Worm (Caenorhabditis elegans) whole organism, L4 larva: ENCODE results near the gene F46F5.14.
A peak's percentile ranks its signal among the peaks of the same experiment; 100 is the strongest.

Experiments used
- F10B5.3 ChIP-seq: sonication (generic microtip); optimal IDR thresholded peaks from 2 replicates; lab custom pipeline; 2016; ENCODE audit warnings: mild to moderate bottlenecking, missing genetic modification characterization, missing compliant biosample characterization
- F37D6.2 ChIP-seq: sonication (generic microtip); optimal IDR thresholded peaks from 2 replicates; lab custom pipeline; 2016; ENCODE audit warnings: mild to moderate bottlenecking, missing genetic modification characterization, missing compliant biosample characterization
- Y105C5A.15 ChIP-seq: fragments of 200-800 bp; sonication (Bioruptor generic); IDR thresholded peaks from 2 replicates; pipeline ENCODE4 v1.3.6; 2022; ENCODE audit warnings: missing genetic modification characterization, missing compliant biosample characterization
- Y48G9A.11 ChIP-seq: fragments of 200-800 bp; sonication (Bioruptor generic); IDR thresholded peaks from 2 replicates; pipeline ENCODE4 v1.3.6; 2022; ENCODE audit warnings: missing genetic modification reagents, missing genetic modification characterization, missing compliant biosample characterization
- Y75B8A.6 ChIP-seq: fragments of 200-800 bp; sonication (Bioruptor generic); IDR thresholded peaks from 2 replicates; pipeline ENCODE4 v1.3.6; 2022; ENCODE audit warnings: missing genetic modification reagents, missing genetic modification characterization, missing compliant biosample characterization
- ZK337.2 ChIP-seq: fragments of 200-800 bp; sonication (Bioruptor generic); IDR thresholded peaks from 2 replicates; pipeline ENCODE4 v1.3.6; 2022; ENCODE audit warnings: missing genetic modification reagents, missing genetic modification characterization, missing compliant biosample characterization
- aha-1 ChIP-seq: fragments of 150-350 bp; peaks from one replicate; lab custom pipeline; 2014; ENCODE audit warnings: missing biosample characterization, missing genetic modification characterization
- ama-1 ChIP-seq: fragments of 150-350 bp; optimal IDR thresholded peaks from 2 replicates; lab custom pipeline; 2014; ENCODE audit warnings: inconsistent platforms, mixed read lengths
- ceh-20 ChIP-seq: fragments of 200-800 bp; sonication (Bioruptor generic); IDR thresholded peaks from 2 replicates; pipeline ENCODE4 v1.3.6; 2022; ENCODE audit warnings: missing genetic modification reagents, missing genetic modification characterization, missing compliant biosample characterization
- ceh-28 ChIP-seq: fragments of 150-350 bp; optimal IDR thresholded peaks from 2 replicates; lab custom pipeline; 2014; ENCODE audit warnings: missing biosample characterization, missing genetic modification reagents, missing genetic modification characterization
- ceh-62 ChIP-seq: sonication (generic microtip); optimal IDR thresholded peaks from 2 replicates; lab custom pipeline; 2017; ENCODE audit warnings: missing biosample characterization, missing genetic modification characterization
- ctbp-1 ChIP-seq: fragments of 200-800 bp; sonication (Bioruptor generic); IDR thresholded peaks from 2 replicates; pipeline ENCODE4 v1.3.6; 2022; ENCODE audit warnings: missing genetic modification reagents, missing genetic modification characterization, missing compliant biosample characterization
- daf-16 ChIP-seq, 3 experiments: sonication (generic microtip); optimal IDR thresholded peaks; 2 replicates each; lab custom pipeline; 2016 to 2017; ENCODE audit warnings: missing genetic modification characterization in 3 of 3, missing genetic modification reagents in 3 of 3, mild to moderate bottlenecking in 2 of 3, missing compliant biosample characterization in 2 of 3, missing biosample characterization in 1 of 3, moderate library complexity in 1 of 3
- daf-8 ChIP-seq: fragments of 200-800 bp; sonication (Bioruptor generic); IDR thresholded peaks from 2 replicates; pipeline ENCODE4 v1.3.6; 2022; ENCODE audit warnings: missing genetic modification characterization, missing compliant biosample characterization
- duxl-1 ChIP-seq: sonication (generic microtip); optimal IDR thresholded peaks from 2 replicates; lab custom pipeline; 2016; ENCODE audit warnings: mild to moderate bottlenecking, missing genetic modification characterization, moderate library complexity, missing compliant biosample characterization; ENCODE audit not compliant: poor library complexity
- egl-43 ChIP-seq: fragments of 200-800 bp; sonication (Bioruptor generic); IDR thresholded peaks from 2 replicates; pipeline ENCODE4 v1.3.6; 2022; ENCODE audit warnings: missing genetic modification reagents, missing genetic modification characterization, missing compliant biosample characterization
- fkh-10 ChIP-seq: fragments of 150-350 bp; optimal IDR thresholded peaks from 2 replicates; lab custom pipeline; 2014; ENCODE audit warnings: missing biosample characterization, missing genetic modification reagents, missing genetic modification characterization
- fos-1 ChIP-seq: fragments of 150-350 bp; optimal IDR thresholded peaks from 2 replicates; lab custom pipeline; 2014; ENCODE audit warnings: missing biosample characterization, missing genetic modification characterization
- hif-1 ChIP-seq, 2 experiments: sonication (generic microtip); optimal IDR thresholded peaks; 2 replicates each; lab custom pipeline; 2016 to 2017; ENCODE audit warnings: missing compliant biosample characterization in 2 of 2, missing genetic modification characterization in 2 of 2, missing genetic modification reagents in 2 of 2, missing genotype in 2 of 2, mild to moderate bottlenecking in 1 of 2
- jun-1 ChIP-seq: fragments of 150-350 bp; optimal IDR thresholded peaks from 2 replicates; lab custom pipeline; 2014; ENCODE audit warnings: missing biosample characterization, missing genetic modification reagents, missing genetic modification characterization
- lim-7 ChIP-seq: fragments of 200-800 bp; sonication (Bioruptor generic); IDR thresholded peaks from 2 replicates; pipeline ENCODE4 v1.3.6; 2022; ENCODE audit warnings: missing genetic modification characterization, missing compliant biosample characterization
- lin-1 ChIP-seq: fragments of 200-800 bp; sonication (Bioruptor generic); IDR thresholded peaks from 2 replicates; pipeline ENCODE4 v1.3.6; 2022; ENCODE audit warnings: missing genetic modification reagents, missing genetic modification characterization, missing compliant biosample characterization
- lin-15B ChIP-seq: fragments of 150-350 bp; sonication (generic microtip); optimal IDR thresholded peaks from 3 replicates; lab custom pipeline; 2014; ENCODE audit warnings: missing biosample characterization, missing genetic modification characterization
- lin-29 ChIP-seq: fragments of 200-800 bp; sonication (Bioruptor generic); IDR thresholded peaks from 2 replicates; pipeline ENCODE4 v1.3.6; 2022; ENCODE audit warnings: missing genetic modification reagents, missing genetic modification characterization, missing compliant biosample characterization
- lin-39 ChIP-seq: fragments of 150-350 bp; optimal IDR thresholded peaks from 2 replicates; lab custom pipeline; 2014; ENCODE audit warnings: missing biosample characterization, missing genetic modification reagents, missing genetic modification characterization
- madf-5 ChIP-seq, 2 experiments: fragments of 200-800 bp; sonication (Bioruptor generic); IDR thresholded peaks; 2 replicates each; pipeline ENCODE4 v1.3.6; 2022; ENCODE audit warnings: missing compliant biosample characterization in 2 of 2, missing genetic modification characterization in 2 of 2
- mdt-29 ChIP-seq: fragments of 200-800 bp; sonication (Bioruptor generic); IDR thresholded peaks from 2 replicates; pipeline ENCODE4 v1.3.6; 2022; ENCODE audit warnings: missing genetic modification reagents, missing genetic modification characterization, missing compliant biosample characterization
- mep-1 ChIP-seq: fragments of 150-350 bp; sonication (generic microtip); optimal IDR thresholded peaks from 3 replicates; lab custom pipeline; 2014; ENCODE audit warnings: missing biosample characterization, missing genetic modification characterization
- nhr-10 ChIP-seq: fragments of 150-350 bp; optimal IDR thresholded peaks from 2 replicates; lab custom pipeline; 2014; ENCODE audit warnings: missing biosample characterization, missing genetic modification characterization
- nhr-102 ChIP-seq: sonication (generic microtip); optimal IDR thresholded peaks from 2 replicates; lab custom pipeline; 2016; ENCODE audit warnings: mild to moderate bottlenecking, missing genetic modification characterization, moderate library complexity, missing compliant biosample characterization
- nhr-11 ChIP-seq: fragments of 150-350 bp; optimal IDR thresholded peaks from 2 replicates; lab custom pipeline; 2014; ENCODE audit warnings: missing biosample characterization, missing genetic modification characterization
- nhr-111 ChIP-seq: fragments of 200-800 bp; sonication (Bioruptor generic); optimal IDR thresholded peaks from 2 replicates; lab custom pipeline; 2018; ENCODE audit warnings: mild to moderate bottlenecking, missing genetic modification characterization, missing compliant biosample characterization
- nhr-25 ChIP-seq: sonication (generic microtip); optimal IDR thresholded peaks from 2 replicates; lab custom pipeline; 2017; ENCODE audit warnings: missing genetic modification characterization, mild to moderate bottlenecking, missing compliant biosample characterization, antibody characterized with exemption, moderate library complexity, borderline replicate concordance; ENCODE audit not compliant: insufficient read depth
- nhr-41 ChIP-seq: fragments of 200-800 bp; sonication (Bioruptor generic); IDR thresholded peaks from 2 replicates; pipeline ENCODE4 v1.3.6; 2022; ENCODE audit warnings: missing genetic modification reagents, missing genetic modification characterization, missing compliant biosample characterization
- nhr-6 ChIP-seq: fragments of 150-350 bp; optimal IDR thresholded peaks from 2 replicates; lab custom pipeline; 2014; ENCODE audit warnings: missing biosample characterization, missing genetic modification characterization
- nhr-77 ChIP-seq: fragments of 150-350 bp; optimal IDR thresholded peaks from 2 replicates; lab custom pipeline; 2014; ENCODE audit warnings: missing biosample characterization, missing genetic modification characterization
- pha-4 ChIP-seq, 2 experiments: fragments of 150-350 bp in 1 of 2; fragments of 200-800 bp in 1 of 2; sonication (Bioruptor generic) in 1 of 2; IDR thresholded peaks in 1 of 2; optimal IDR thresholded peaks in 1 of 2; 2 replicates each; pipeline versions ENCODE4 v1.3.6 to Lab custom; 2014 to 2022; ENCODE audit warnings: missing genetic modification characterization in 2 of 2, missing genetic modification reagents in 2 of 2, missing biosample characterization in 1 of 2, missing compliant biosample characterization in 1 of 2
- pqm-1 ChIP-seq: sonication (generic microtip); optimal IDR thresholded peaks from 2 replicates; lab custom pipeline; 2017; ENCODE audit warnings: missing biosample characterization, missing genetic modification characterization
- rbr-2 ChIP-seq: sonication (generic microtip); optimal IDR thresholded peaks from 2 replicates; lab custom pipeline; 2016; ENCODE audit warnings: missing genotype, missing genetic modification characterization, missing compliant biosample characterization
- saeg-2 ChIP-seq: fragments of 200-800 bp; sonication (Bioruptor generic); IDR thresholded peaks from 2 replicates; pipeline ENCODE4 v1.3.6; 2022; ENCODE audit warnings: missing genetic modification reagents, missing genetic modification characterization, missing compliant biosample characterization
- tra-1 ChIP-seq: fragments of 200-800 bp; sonication (Bioruptor generic); IDR thresholded peaks from 2 replicates; pipeline ENCODE4 v1.3.6; 2022; ENCODE audit warnings: missing genetic modification reagents, missing genetic modification characterization, missing compliant biosample characterization
- unc-39 ChIP-seq: sonication (generic microtip); optimal IDR thresholded peaks from 2 replicates; lab custom pipeline; 2017; ENCODE audit warnings: missing biosample characterization, missing genetic modification characterization
- zfp-2 ChIP-seq: sonication (generic microtip); optimal IDR thresholded peaks from 2 replicates; lab custom pipeline; 2016; ENCODE audit warnings: mild to moderate bottlenecking, missing genetic modification characterization, missing compliant biosample characterization
- ztf-11 ChIP-seq: fragments of 150-350 bp; optimal IDR thresholded peaks from 2 replicates; lab custom pipeline; 2014; ENCODE audit warnings: missing biosample characterization, missing genetic modification characterization

F46F5.14 gene

ce11 chrII:823529-823928 lies 23.7 kb downstream of the F46F5.14 start, which contains the start of gene F46F5.10:
F46F5.10 (plus strand) TSS chrII:823829.
- TF ChIP-seq ceh-28 (tag; lab: Kevin White, UChicago): no peak
- no peak for TF ChIP-seq saeg-2 (GFP tag; lab: Robert Waterston, UW)
- TF ChIP-seq ceh-62 (tag; lab: Kevin White, UChicago): no peak
- TF ChIP-seq nhr-77: no peak
- no peak for TF ChIP-seq nhr-41 (GFP tag; lab: Robert Waterston, UW)
- TF ChIP-seq ama-1: no peak
- no peak for TF ChIP-seq ztf-11 (tag; lab: Kevin White, UChicago)
- no peak for TF ChIP-seq Y48G9A.11 (GFP tag; lab: Robert Waterston, UW)
- no peak for TF ChIP-seq daf-16 (GFP tag; optimal IDR thresholded peaks at IDR 0.05; lab: Kevin White, UChicago)
- TF ChIP-seq daf-16 (tag; optimal IDR thresholded peaks at IDR 0.05; lab: Kevin White, UChicago): no peak
- no peak for TF ChIP-seq F37D6.2 (tag; lab: Kevin White, UChicago)
- no peak for TF ChIP-seq mep-1 (tag; lab: Kevin White, UChicago)
- no peak for TF ChIP-seq lim-7 (GFP tag; lab: Robert Waterston, UW)

ce11 chrII:825521-825920 lies 25.7 kb downstream of the F46F5.14 start, which contains the start of gene F28A10.1:
F28A10.1 (plus strand) TSS chrII:825821.
- no peak for TF ChIP-seq fkh-10 (GFP tag; lab: Kevin White, UChicago)
- TF ChIP-seq tra-1 (GFP tag; lab: Robert Waterston, UW): no peak
- no peak for TF ChIP-seq ctbp-1 (GFP tag; lab: Robert Waterston, UW)
- TF ChIP-seq lin-39: no peak
- TF ChIP-seq F10B5.3: no peak
- TF ChIP-seq aha-1 (tag; lab: Kevin White, UChicago): peak; percentile 8

DNA sequence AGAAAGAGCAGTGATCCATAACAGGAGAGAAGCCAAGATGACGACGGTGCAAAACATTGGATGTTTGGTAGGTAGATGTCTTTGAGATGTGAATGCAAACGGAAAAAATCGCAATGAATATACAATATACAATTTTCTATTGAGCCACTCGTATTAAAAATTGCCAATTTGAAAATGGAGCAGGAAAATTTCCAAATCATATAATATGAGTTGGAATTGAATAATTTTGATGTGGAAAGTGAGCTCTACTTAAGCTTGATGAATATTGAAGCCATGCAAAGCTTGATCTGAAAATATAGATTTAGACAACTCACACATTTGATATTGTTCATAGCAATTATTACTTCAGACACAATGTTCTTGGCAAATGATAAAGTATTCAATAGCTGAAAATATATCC lies 38.6 kb downstream of the F46F5.14 start, which contains the start of gene F28A10.8:
Gene F28A10.8, minus strand, starts transcription at position 101 of the 400 bp plus-strand sequence.
- TF ChIP-seq lin-29 (GFP tag; lab: Robert Waterston, UW) (no peak), Y75B8A.6 (GFP tag; lab: Robert Waterston, UW) (no peak), egl-43 (GFP tag; lab: Robert Waterston, UW) (no peak), hif-1 (tag; optimal IDR thresholded peaks at IDR 0.05; lab: Kevin White, UChicago) (no peak), Y48G9A.11 (GFP tag; lab: Robert Waterston, UW) (no peak), nhr-6 (tag; lab: Kevin White, UChicago) (no peak), nhr-102 (tag; lab: Kevin White, UChicago) (no peak), duxl-1 (tag; lab: Kevin White, UChicago) (no peak), nhr-25 (tag; lab: Kevin White, UChicago) (no peak), ceh-62 (tag; lab: Kevin White, UChicago) (no peak), mep-1 (tag; lab: Kevin White, UChicago) (no peak), ZK337.2 (GFP tag; lab: Robert Waterston, UW) (no peak), rbr-2 (tag; lab: Kevin White, UChicago) (no peak), ceh-28 (tag; lab: Kevin White, UChicago) (no peak), daf-8 (GFP tag; lab: Robert Waterston, UW) (no peak), zfp-2 (tag; lab: Kevin White, UChicago) (no peak), pha-4 (GFP tag; IDR thresholded peaks at IDR 0.05; lab: Robert Waterston, UW) (no peak), pha-4 (tag; optimal IDR thresholded peaks at IDR 0.05; lab: Kevin White, UChicago) (no peak), jun-1 (tag; lab: Kevin White, UChicago) (no peak), ceh-20 (no peak), lin-15B (no peak)

ce11 chrII:840131-840530 lies 40.3 kb downstream of the F46F5.14 start, which contains the start of gene clc-33:
clc-33 (plus strand) TSS chrII:840431.
- TF ChIP-seq nhr-111 (GFP tag; lab: Kevin White, UChicago) (no peak), madf-5 (GFP tag; IDR thresholded peaks at IDR 0.05; lab: Robert Waterston, UW) (no peak), pqm-1 (tag; lab: Kevin White, UChicago) (no peak), lin-1 (GFP tag; lab: Robert Waterston, UW) (no peak), fos-1 (no peak), nhr-11 (tag; lab: Kevin White, UChicago) (no peak), nhr-10 (tag; lab: Kevin White, UChicago) (no peak), unc-39 (no peak), mdt-29 (GFP tag; lab: Robert Waterston, UW) (no peak), lim-7 (GFP tag; lab: Robert Waterston, UW) (no peak), Y105C5A.15 (no peak)
